Worm (Caenorhabditis elegans) whole organism, mixed stage, embryonic: ENCODE measurements around the gene Y67D8B.3.
A peak's percentile ranks its signal among the peaks of the same experiment; 100 is the strongest.

Experiments used
- blmp-1 ChIP-seq: fragments of 150-350 bp; optimal IDR thresholded peaks from 2 replicates; lab custom pipeline; 2014; ENCODE audit warnings: missing biosample characterization, missing genetic modification characterization
- ceh-83 ChIP-seq: fragments of 200-800 bp; sonication (Bioruptor generic); optimal IDR thresholded peaks from 2 replicates; lab custom pipeline; 2018; ENCODE audit warnings: mild to moderate bottlenecking, missing genetic modification characterization, missing compliant biosample characterization
- cnd-1 ChIP-seq: fragments of 200-800 bp; sonication (Bioruptor generic); optimal IDR thresholded peaks from 2 replicates; lab custom pipeline; 2018; ENCODE audit warnings: mild to moderate bottlenecking, missing genetic modification characterization, missing compliant biosample characterization
- hlh-1 ChIP-seq: fragments of 150-350 bp; optimal IDR thresholded peaks from 2 replicates; lab custom pipeline; 2014; ENCODE audit warnings: missing biosample characterization, missing genetic modification reagents, missing genetic modification characterization
- lsy-2 ChIP-seq: fragments of 150-350 bp; optimal IDR thresholded peaks from 2 replicates; lab custom pipeline; 2014; ENCODE audit warnings: missing biosample characterization, missing genetic modification characterization
- nhr-2 ChIP-seq: fragments of 150-350 bp; optimal IDR thresholded peaks from 2 replicates; lab custom pipeline; 2014; ENCODE audit warnings: missing biosample characterization, missing genetic modification characterization
- nhr-237 ChIP-seq: fragments of 150-350 bp; optimal IDR thresholded peaks from 2 replicates; lab custom pipeline; 2014; ENCODE audit warnings: missing biosample characterization, missing genetic modification characterization
- nhr-76 ChIP-seq: sonication (generic microtip); optimal IDR thresholded peaks from 2 replicates; lab custom pipeline; 2017; ENCODE audit warnings: missing biosample characterization, missing genetic modification characterization
- pha-4 ChIP-seq: fragments of 150-350 bp; optimal IDR thresholded peaks from 2 replicates; lab custom pipeline; 2018; ENCODE audit warnings: missing biosample characterization, missing genetic modification reagents, missing genetic modification characterization
- sem-2 ChIP-seq: fragments of 200-800 bp; sonication (Bioruptor generic); optimal IDR thresholded peaks from 2 replicates; lab custom pipeline; 2018; ENCODE audit warnings: mild to moderate bottlenecking, missing genetic modification characterization, missing compliant biosample characterization
- snpc-4 ChIP-seq: fragments of 150-350 bp; optimal IDR thresholded peaks from 2 replicates; lab custom pipeline; 2014; ENCODE audit warnings: missing biosample characterization, missing genetic modification characterization
- unc-62 ChIP-seq: fragments of 150-350 bp; optimal IDR thresholded peaks from 2 replicates; lab custom pipeline; 2014; ENCODE audit warnings: missing biosample characterization, missing genetic modification reagents, missing genetic modification characterization
- ztf-11 ChIP-seq: fragments of 150-350 bp; optimal IDR thresholded peaks from 2 replicates; lab custom pipeline; 2014; ENCODE audit warnings: missing biosample characterization, missing genetic modification characterization

DNA sequence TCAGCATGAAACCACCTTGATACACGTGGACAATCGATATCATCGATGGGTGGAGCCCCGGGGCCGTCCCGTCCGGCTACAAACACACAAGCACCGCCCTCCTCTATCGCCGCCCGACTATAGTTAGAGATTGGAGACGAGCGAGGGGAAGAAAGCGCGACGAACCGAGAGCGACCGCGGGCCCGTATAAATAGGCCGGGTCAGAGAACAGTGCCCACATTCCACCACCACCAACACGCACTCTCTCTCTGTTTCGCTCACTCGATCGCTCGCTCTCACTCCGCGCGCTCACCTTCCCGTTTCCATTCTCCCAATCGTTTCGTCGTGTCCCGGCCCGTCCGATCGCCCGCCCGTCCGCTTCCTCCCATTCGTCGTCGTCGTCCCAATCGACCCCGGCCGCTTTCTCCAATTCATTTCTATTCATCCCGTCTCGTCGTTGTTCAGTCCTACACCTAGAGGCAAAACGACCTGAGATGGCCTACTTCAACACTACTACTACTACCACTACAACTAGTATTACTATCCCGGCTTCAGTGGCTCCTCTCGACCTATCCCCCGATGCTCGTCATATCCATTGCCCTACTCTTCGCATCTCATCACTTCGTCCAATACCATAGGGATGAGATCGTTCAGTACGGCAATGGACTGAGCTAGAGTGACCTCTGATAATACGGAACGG is 30.8 kb upstream of the Y67D8B.3 start:
- TF ChIP-seq ceh-83 (GFP tag; lab: Kevin White, UChicago) (peak; percentile 67), nhr-2 (peak; percentile 36), unc-62 (peak; percentile 28), cnd-1 (tag; lab: Kevin White, UChicago) (peak; percentile 49), snpc-4 (tag; lab: Kevin White, UChicago) (no peak), sem-2 (GFP tag; lab: Kevin White, UChicago) (peak; percentile 67), nhr-76 (tag; lab: Kevin White, UChicago) (peak; percentile 23), lsy-2 (tag; lab: Kevin White, UChicago) (no peak), ztf-11 (tag; lab: Kevin White, UChicago) (peak; percentile 64), blmp-1 (tag; lab: Kevin White, UChicago) (no peak), hlh-1 (tag; lab: Kevin White, UChicago) (no peak), pha-4 (peak; percentile 67), nhr-237 (peak; percentile 25)
